Worm (Caenorhabditis elegans) whole organism, L4 larva: ENCODE results near the gene T23F2.5.

Experiments
- fos-1 ChIP-seq: fragments of 150-350 bp; optimal IDR thresholded peaks from 2 replicates; lab custom pipeline; 2014; ENCODE audit warnings: missing biosample characterization, missing genetic modification characterization
- lin-1 ChIP-seq: fragments of 200-800 bp; sonication (Bioruptor generic); IDR thresholded peaks from 2 replicates; pipeline ENCODE4 v1.3.6; 2022; ENCODE audit warnings: missing genetic modification reagents, missing genetic modification characterization, missing compliant biosample characterization
- ztf-11 ChIP-seq: fragments of 150-350 bp; optimal IDR thresholded peaks from 2 replicates; lab custom pipeline; 2014; ENCODE audit warnings: missing biosample characterization, missing genetic modification characterization

DNA sequence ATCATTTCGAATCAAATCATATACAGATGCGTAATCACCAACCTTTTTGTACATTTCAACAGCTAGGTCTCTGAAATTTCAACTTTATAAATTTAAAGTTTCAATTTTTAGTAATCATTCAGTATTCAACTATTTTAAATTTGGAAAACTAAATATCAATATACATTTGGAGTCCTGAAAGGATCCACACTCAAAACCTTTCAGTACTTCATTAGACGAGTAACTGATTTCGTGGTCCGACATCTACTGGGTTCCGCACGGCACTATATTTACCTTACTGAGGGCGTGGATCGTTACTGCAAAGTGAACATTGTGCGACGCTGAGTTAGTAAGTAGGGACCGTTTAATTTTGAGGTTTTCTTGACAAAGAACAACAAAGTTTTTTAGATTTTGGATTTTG is 30.9 kb upstream of the T23F2.5 start:
- TF ChIP-seq fos-1 (tag; lab: Kevin White, UChicago) (no peak), lin-1 (no peak), ztf-11 (tag; lab: Kevin White, UChicago) (no peak)
